2 worm cellular contexts compared by ENCODE assay signal in the genomic region with DNA sequence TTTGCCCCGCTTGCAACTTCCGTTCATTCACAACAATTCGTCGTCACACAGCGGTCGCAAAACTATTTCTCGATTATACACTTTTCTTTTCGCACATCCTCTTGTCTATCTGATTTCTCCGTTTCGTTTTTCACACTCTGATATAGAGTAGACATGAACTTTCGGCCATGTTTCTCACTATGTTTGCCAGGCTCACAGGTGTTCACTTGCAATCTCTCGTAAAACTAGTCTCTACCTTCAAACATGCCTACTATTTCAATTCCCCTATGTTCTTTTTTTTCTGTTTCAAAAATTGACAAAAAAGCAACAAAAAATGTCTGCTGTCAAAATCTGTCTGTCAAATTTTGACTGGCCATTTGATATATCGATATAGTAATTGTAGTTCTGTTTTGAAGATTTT.
TF ChIP-seq lines count a peak whose summit lies in the region.

No protein-coding gene starts in this region.

TF ChIP-seq in whole organism, L1 larva, 84 proteins besides CTCF, POLR2A, EP300 and RAD21:
- no peak for TF ChIP-seq pqm-1 (tag; optimal IDR thresholded peaks at IDR 0.05; lab: Kevin White, UChicago)
- TF ChIP-seq nhr-85 (tag; lab: Kevin White, UChicago) = no peak
- TF ChIP-seq pax-3 (tag; optimal IDR thresholded peaks at IDR 0.05; lab: Kevin White, UChicago) = no peak
- no peak for TF ChIP-seq efl-3 (GFP tag; optimal IDR thresholded peaks at IDR 0.05; lab: Kevin White, UChicago)
- peak; percentile 52 for TF ChIP-seq blmp-1 (tag; optimal IDR thresholded peaks at IDR 0.05; lab: Kevin White, UChicago)
TF ChIP-seq in whole organism, L1 larva: peak in this region for 1.

TF ChIP-seq in whole organism, L4 larva, 104 proteins besides CTCF, POLR2A, EP300 and RAD21:
- TF ChIP-seq madf-9 (GFP tag; conservative IDR thresholded peaks at IDR 0.05; lab: Robert Waterston, UW) (no peak), aha-1 (tag; lab: Kevin White, UChicago) (peak; percentile 93), nhr-237 (tag; optimal IDR thresholded peaks at IDR 0.05; lab: Kevin White, UChicago) (no peak)

Comparison
In these comparisons a context has a peak if more than half of its experiments do, and no peak if none do; other contexts are left out.
1. Of the 29 proteins assayed by ChIP-seq in both whole organism, L4 larva and whole organism, L1 larva: peak only in whole organism, L4 larva: aha-1; only in whole organism, L1 larva: none; in both: none; in neither: 28.